Worm (Caenorhabditis elegans): ENCODE data around the gene pkd-2.

DNA sequence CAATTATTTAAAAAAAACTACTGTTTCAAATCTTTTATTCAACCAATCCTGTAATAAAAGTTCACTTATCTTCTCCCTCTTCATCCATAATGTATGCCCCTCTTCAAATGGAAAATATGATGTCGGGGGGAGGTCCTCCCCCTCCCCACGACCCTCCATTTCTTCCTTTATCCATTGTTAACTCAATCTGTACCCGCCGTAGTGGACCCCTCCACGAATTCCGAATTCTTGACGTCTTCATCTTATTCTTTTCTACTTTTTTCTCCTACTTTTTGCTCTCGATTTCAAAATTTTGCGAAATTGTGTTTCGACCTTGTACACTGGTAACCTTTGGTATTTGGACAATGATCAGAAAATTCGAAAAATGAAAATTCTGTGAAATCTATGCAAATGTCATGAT is 1.1 kb upstream of the pkd-2 start, which contains the start of gene lgc-52:
- TF ChIP-seq F26F4.8 (GFP tag; conservative IDR thresholded peaks at IDR 0.05), result no peak
- no peak for TF ChIP-seq lin-38 (GFP tag; IDR thresholded peaks at IDR 0.05)
- no peak for TF ChIP-seq nhr-6 (tag; optimal IDR thresholded peaks at IDR 0.05)
- no peak for TF ChIP-seq unc-130 (GFP tag; optimal IDR thresholded peaks at IDR 0.05)
- TF ChIP-seq aly-2 (tag; optimal IDR thresholded peaks at IDR 0.05), result no peak
- TF ChIP-seq pqm-1 (tag; optimal IDR thresholded peaks at IDR 0.05), result no peak
- no peak for TF ChIP-seq fos-1 (tag; optimal IDR thresholded peaks at IDR 0.05)
- no peak for TF ChIP-seq ztf-11 (tag; optimal IDR thresholded peaks at IDR 0.05)
- TF ChIP-seq lin-15B (tag; optimal IDR thresholded peaks at IDR 0.05), result no peak
- TF ChIP-seq zag-1 (tag; optimal IDR thresholded peaks at IDR 0.05), result no peak
- TF ChIP-seq madf-9 (GFP tag; conservative IDR thresholded peaks at IDR 0.05), result no peak
- no peak for TF ChIP-seq snpc-4 (tag; optimal IDR thresholded peaks at IDR 0.05)
- TF ChIP-seq hlh-30 (tag; optimal IDR thresholded peaks at IDR 0.05; ENCODE audit: insufficient read depth), result no peak

Measured in whole organism, L4 larva.